Fruit fly (Drosophila melanogaster) whole organism, wandering third instar larva: ENCODE measurements around the gene Dcr-1.

Experiments used
- CG9705 ChIP-seq: fragments of 200-800 bp; sonication (Bioruptor generic); optimal IDR thresholded peaks from 2 replicates; lab custom pipeline; 2018; ENCODE audit warnings: missing biosample characterization, mild to moderate bottlenecking, missing genetic modification characterization
- GATAd ChIP-seq: sonication (Bioruptor generic); optimal IDR thresholded peaks from 2 replicates; lab custom pipeline; 2016; ENCODE audit warnings: missing biosample characterization, missing genetic modification characterization
- Vsx2 ChIP-seq: fragments of 200-300, 225-300 bp; sonication (Bioruptor generic); optimal IDR thresholded peaks from 2 replicates; lab custom pipeline; 2018; ENCODE audit warnings: missing biosample characterization, missing genetic modification characterization; ENCODE audit not compliant: partially characterized antibody
- dmrt93B ChIP-seq: fragments of 200-800 bp; sonication (Bioruptor generic); optimal IDR thresholded peaks from 2 replicates; lab custom pipeline; 2018; ENCODE audit warnings: missing biosample characterization, mild to moderate bottlenecking, missing genetic modification characterization
- jim ChIP-seq: fragments of 175-275, 200-325 bp; sonication (Bioruptor generic); optimal IDR thresholded peaks from 2 replicates; lab custom pipeline; 2016; ENCODE audit warnings: missing biosample characterization, mild to moderate bottlenecking, missing genetic modification characterization
- pan ChIP-seq: fragments of >200 bp; optimal IDR thresholded peaks from 2 replicates; lab custom pipeline; 2017
- usp ChIP-seq: fragments of >200 bp; optimal IDR thresholded peaks from 2 replicates; lab custom pipeline; 2017; ENCODE audit warnings: missing biosample characterization, missing genetic modification characterization

DNA sequence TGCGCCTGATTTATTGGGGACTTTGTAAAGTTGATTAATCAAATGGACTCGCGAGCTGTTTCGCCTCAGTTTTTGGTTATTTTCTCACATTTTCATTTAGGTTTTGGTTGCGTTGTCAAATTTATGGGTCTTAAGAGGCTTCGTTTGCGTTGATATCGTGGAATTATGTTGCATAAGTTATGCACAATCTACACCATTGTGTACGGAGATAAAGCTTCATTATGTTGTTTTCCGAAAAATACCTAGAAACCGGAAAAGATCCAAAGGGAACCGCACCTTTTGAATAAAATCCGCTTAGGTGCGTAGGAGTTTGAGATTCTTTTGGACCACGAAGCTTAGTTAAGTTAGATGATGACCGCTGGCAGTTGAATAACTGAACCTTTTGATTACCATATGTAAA is 16.2 kb upstream of the Dcr-1 start:
- TF ChIP-seq pan (no peak), GATAd (GFP tag; lab: Kevin White, UChicago) (no peak), usp (GFP tag; lab: Kevin White, UChicago) (no peak), dmrt93B (GFP tag; lab: Kevin White, UChicago) (no peak), Vsx2 (GFP tag; lab: Kevin White, UChicago) (no peak), CG9705 (GFP tag; lab: Kevin White, UChicago) (no peak), jim (GFP tag; lab: Kevin White, UChicago) (no peak)
